Worm (Caenorhabditis elegans) whole organism, L1 larva: Measurements from ENCODE around the gene srt-47.

Source experiments
- F16B12.6 ChIP-seq: fragments of 150-350 bp; optimal IDR thresholded peaks from 2 replicates; lab custom pipeline; 2014; ENCODE audit warnings: missing biosample characterization, missing genetic modification characterization
- aha-1 ChIP-seq: fragments of 150-350 bp; optimal IDR thresholded peaks from 2 replicates; lab custom pipeline; 2014; ENCODE audit warnings: missing biosample characterization, missing genetic modification characterization
- blmp-1 ChIP-seq: fragments of 150-350 bp; optimal IDR thresholded peaks from 2 replicates; lab custom pipeline; 2014; ENCODE audit warnings: missing biosample characterization, missing genetic modification characterization
- ceh-8 ChIP-seq: fragments of 200-800 bp; sonication (Bioruptor generic); optimal IDR thresholded peaks from 2 replicates; lab custom pipeline; 2018; ENCODE audit warnings: mild to moderate bottlenecking, missing genetic modification characterization, moderate library complexity, missing compliant biosample characterization
- ceh-88 ChIP-seq: fragments of 200-800 bp; sonication (Bioruptor generic); IDR thresholded peaks from 2 replicates; pipeline ENCODE4 v1.3.6; 2022; ENCODE audit warnings: missing genetic modification characterization, missing compliant biosample characterization
- ces-1 ChIP-seq: fragments of 150-350 bp; optimal IDR thresholded peaks from 2 replicates; lab custom pipeline; 2014; ENCODE audit warnings: missing biosample characterization, missing genetic modification reagents, missing genetic modification characterization
- efl-1 ChIP-seq, 4 experiments: fragments of 150-350 bp; optimal IDR thresholded peaks in 3 of 4; peaks in 1 of 4; 1 replicate in 1 of 4; 2 replicates in 3 of 4; lab custom pipeline; 2014; ENCODE audit warnings: missing biosample characterization in 2 of 4, missing genetic modification characterization in 2 of 4, missing genetic modification reagents in 2 of 4
- egl-13 ChIP-seq: sonication (generic microtip); optimal IDR thresholded peaks from 2 replicates; lab custom pipeline; 2016; ENCODE audit warnings: missing genotype, missing genetic modification reagents, missing genetic modification characterization, missing compliant biosample characterization
- elt-2 ChIP-seq: sonication (generic microtip); optimal IDR thresholded peaks from 2 replicates; lab custom pipeline; 2016; ENCODE audit warnings: missing genetic modification characterization, mild to moderate bottlenecking, inconsistent platforms, missing compliant biosample characterization, missing genetic modification reagents
- ets-5 ChIP-seq: fragments of 200-800 bp; sonication (Bioruptor generic); IDR thresholded peaks from 2 replicates; pipeline ENCODE4 v1.3.6; 2022; ENCODE audit warnings: missing genetic modification characterization, missing compliant biosample characterization
- grh-1 ChIP-seq: fragments of 200-800 bp; sonication (Bioruptor generic); IDR thresholded peaks from 2 replicates; pipeline ENCODE4 v1.3.6; 2022; ENCODE audit warnings: missing genetic modification reagents, missing genetic modification characterization, missing compliant biosample characterization
- hpl-2 ChIP-seq: fragments of 150-350 bp; optimal IDR thresholded peaks from 2 replicates; lab custom pipeline; 2014; ENCODE audit warnings: missing biosample characterization, missing genetic modification reagents, missing genetic modification characterization
- isw-1 ChIP-seq: fragments of 200-800 bp; sonication (Bioruptor generic); IDR thresholded peaks from 2 replicates; pipeline ENCODE4 v1.3.6; 2022; ENCODE audit warnings: missing genetic modification characterization, missing compliant biosample characterization
- lin-14 ChIP-seq: fragments of 200-800 bp; sonication (Bioruptor generic); optimal IDR thresholded peaks from 2 replicates; lab custom pipeline; 2018; ENCODE audit warnings: mild to moderate bottlenecking, missing genetic modification characterization, moderate library complexity, missing compliant biosample characterization
- lin-15B ChIP-seq: fragments of 150-350 bp; sonication (generic microtip); optimal IDR thresholded peaks from 3 replicates; lab custom pipeline; 2014; ENCODE audit warnings: missing biosample characterization, missing genetic modification characterization
- lin-39 ChIP-seq: fragments of 150-350 bp; optimal IDR thresholded peaks from 2 replicates; lab custom pipeline; 2014; ENCODE audit warnings: missing biosample characterization, missing genetic modification reagents, missing genetic modification characterization
- lir-3 ChIP-seq: sonication (generic microtip); optimal IDR thresholded peaks from 2 replicates; lab custom pipeline; 2016; ENCODE audit warnings: mild to moderate bottlenecking, missing genetic modification characterization, moderate library complexity, missing compliant biosample characterization; ENCODE audit not compliant: poor library complexity
- mef-2 ChIP-seq: fragments of 150-350 bp; optimal IDR thresholded peaks from 2 replicates; lab custom pipeline; 2014; ENCODE audit warnings: missing biosample characterization, missing genetic modification characterization
- nhr-11 ChIP-seq: fragments of 150-350 bp; optimal IDR thresholded peaks from 2 replicates; lab custom pipeline; 2014; ENCODE audit warnings: missing biosample characterization, missing genetic modification characterization
- nhr-12 ChIP-seq: sonication (generic microtip); optimal IDR thresholded peaks from 2 replicates; lab custom pipeline; 2017; ENCODE audit warnings: missing biosample characterization, missing genetic modification characterization
- nhr-20 ChIP-seq: sonication (generic microtip); optimal IDR thresholded peaks from 2 replicates; lab custom pipeline; 2016; ENCODE audit warnings: mild to moderate bottlenecking, missing genetic modification characterization, missing compliant biosample characterization
- nhr-47 ChIP-seq: sonication (generic microtip); optimal IDR thresholded peaks from 2 replicates; lab custom pipeline; 2016; ENCODE audit warnings: mild to moderate bottlenecking, missing genetic modification characterization, moderate library complexity, missing compliant biosample characterization
- nhr-71 ChIP-seq: sonication (generic microtip); optimal IDR thresholded peaks from 2 replicates; lab custom pipeline; 2016; ENCODE audit warnings: mild to moderate bottlenecking, missing genetic modification characterization, moderate library complexity, missing compliant biosample characterization
- nhr-84 ChIP-seq: sonication (generic microtip); optimal IDR thresholded peaks from 2 replicates; lab custom pipeline; 2017; ENCODE audit warnings: missing biosample characterization, missing genetic modification characterization
- nhr-85 ChIP-seq: sonication (generic microtip); peaks from one replicate; lab custom pipeline; 2016; ENCODE audit warnings: missing genetic modification characterization, inconsistent platforms, missing compliant biosample characterization
- nhr-90 ChIP-seq: sonication (generic microtip); optimal IDR thresholded peaks from 2 replicates; lab custom pipeline; 2016; ENCODE audit warnings: mild to moderate bottlenecking, missing genetic modification characterization, missing compliant biosample characterization; ENCODE audit not compliant: poor library complexity
- pag-3 ChIP-seq: sonication (generic microtip); optimal IDR thresholded peaks from 2 replicates; lab custom pipeline; 2017; ENCODE audit warnings: missing genetic modification characterization, mild to moderate bottlenecking, missing compliant biosample characterization, antibody characterized with exemption, borderline replicate concordance; ENCODE audit not compliant: insufficient read depth
- pax-3 ChIP-seq: fragments of 200-800 bp; sonication (Bioruptor generic); optimal IDR thresholded peaks from 2 replicates; lab custom pipeline; 2018; ENCODE audit warnings: mild to moderate bottlenecking, missing genetic modification characterization, moderate library complexity, missing compliant biosample characterization
- snpc-4 ChIP-seq: fragments of 150-350 bp; optimal IDR thresholded peaks from 2 replicates; lab custom pipeline; 2014; ENCODE audit warnings: missing biosample characterization, missing genetic modification characterization
- unc-62 ChIP-seq: fragments of 150-350 bp; optimal IDR thresholded peaks from 2 replicates; lab custom pipeline; 2014; ENCODE audit warnings: missing biosample characterization, missing genetic modification reagents, missing genetic modification characterization
- unc-86 ChIP-seq: sonication (generic microtip); optimal IDR thresholded peaks from 2 replicates; lab custom pipeline; 2016; ENCODE audit warnings: missing genetic modification characterization, missing compliant biosample characterization
- xbp-1 ChIP-seq: sonication (generic microtip); optimal IDR thresholded peaks from 2 replicates; lab custom pipeline; 2016; ENCODE audit warnings: missing genetic modification characterization, missing compliant biosample characterization
- ztf-4 ChIP-seq: fragments of 150-350 bp; optimal IDR thresholded peaks from 2 replicates; lab custom pipeline; 2014; ENCODE audit warnings: missing biosample characterization, missing genetic modification characterization

srt-47 gene

ce11 chrIV:15053271-15053670 lies at the start of gene srt-47:
TSS of gene srt-47 (minus strand) at chrIV:15053371.
- TF ChIP-seq lin-14: no peak

- no peak for TF ChIP-seq nhr-20
- TF ChIP-seq nhr-71: no peak
- TF ChIP-seq isw-1: no peak
- no peak for TF ChIP-seq nhr-85 (tag; lab: Kevin White, UChicago)
- no peak for TF ChIP-seq nhr-12 (tag; lab: Kevin White, UChicago)
- TF ChIP-seq ceh-88 (GFP tag; lab: Robert Waterston, UW): no peak
- no peak for TF ChIP-seq aha-1 (tag; lab: Kevin White, UChicago)
- TF ChIP-seq xbp-1 (tag; lab: Kevin White, UChicago): no peak
- TF ChIP-seq nhr-90 (tag; lab: Kevin White, UChicago): no peak
- no peak for TF ChIP-seq lin-39 (tag; lab: Kevin White, UChicago)
- TF ChIP-seq egl-13 (tag; lab: Kevin White, UChicago): no peak
Observed at ce11 chrIV:15098294-15098693, 45.1 kb upstream of the srt-47 start, which contains the start of gene srt-49. TSS of gene srt-49 (minus strand) at chrIV:15098394.

DNA sequence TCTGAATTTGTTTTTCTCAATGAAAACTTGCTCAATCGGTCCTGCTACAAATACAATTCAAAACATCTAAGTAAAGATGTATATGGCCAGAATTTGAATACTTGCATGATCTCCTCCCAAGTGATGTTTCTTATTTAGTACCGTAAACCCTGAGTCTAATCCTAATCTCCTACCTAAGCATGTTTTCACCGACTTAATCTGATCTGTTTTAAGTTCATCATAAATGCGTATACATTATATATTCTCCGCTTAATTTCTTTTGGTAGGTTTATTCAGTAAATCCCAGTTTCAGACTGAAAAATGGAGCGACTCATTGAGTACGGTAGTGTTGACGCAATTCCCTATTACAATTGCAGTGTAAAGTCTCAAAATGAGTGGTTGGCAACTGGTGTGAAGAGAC lies 21.2 kb upstream of the srt-47 start, which contains the start of gene srt-50:
TSS of gene srt-50 (plus strand) at position 301 of the 400 bp plus-strand sequence.
- TF ChIP-seq nhr-47 (tag; lab: Kevin White, UChicago) (no peak), pag-3 (tag; lab: Kevin White, UChicago) (no peak), elt-2 (no peak), egl-13 (tag; lab: Kevin White, UChicago) (no peak), ceh-8 (no peak)
- TF ChIP-seq, all 84 proteins: peak for 0

DNA sequence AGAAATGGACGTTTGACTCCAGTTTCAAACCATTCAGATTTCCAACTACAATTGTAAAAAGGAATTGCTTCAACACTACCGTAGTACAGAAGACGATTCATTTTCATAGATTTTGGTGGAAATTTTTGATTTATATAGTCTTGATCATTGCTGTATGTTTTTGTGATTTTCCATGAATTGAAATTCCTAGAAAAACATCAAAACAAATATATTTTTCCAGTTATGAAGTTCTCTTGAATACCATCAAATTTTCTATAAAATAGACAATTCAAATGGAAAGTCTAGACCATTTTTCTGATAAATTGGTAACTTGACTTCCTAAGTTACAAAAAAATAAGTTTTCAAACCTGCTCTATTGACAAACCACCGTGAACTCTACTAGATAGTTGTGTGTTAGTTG lies 15.6 kb upstream of the srt-47 start, which contains the start of gene srt-48:
TSS of gene srt-48 (minus strand) at position 101 of the 400 bp plus-strand sequence.
- no peak for TF ChIP-seq snpc-4 (tag; lab: Kevin White, UChicago)
- TF ChIP-seq ets-5: no peak
- no peak for TF ChIP-seq hpl-2
- TF ChIP-seq unc-62 (GFP tag; lab: Kevin White, UChicago): no peak
- TF ChIP-seq nhr-71: no peak
- TF ChIP-seq unc-86: no peak
- TF ChIP-seq blmp-1: no peak
- TF ChIP-seq F16B12.6 (tag; lab: Kevin White, UChicago): no peak
- no peak for TF ChIP-seq lir-3
- no peak for TF ChIP-seq egl-13 (tag; lab: Kevin White, UChicago)
- TF ChIP-seq ces-1 (GFP tag; lab: Kevin White, UChicago): no peak
- TF ChIP-seq ztf-4 (tag; lab: Kevin White, UChicago): no peak
- TF ChIP-seq pax-3 (tag; lab: Kevin White, UChicago): no peak
- TF ChIP-seq nhr-84 (tag; lab: Kevin White, UChicago): no peak

ce11 chrIV:15065653-15066052 lies 12.5 kb upstream of the srt-47 start, which contains the start of gene Y41E3.18:
TSS of gene Y41E3.18 (minus strand) at chrIV:15065753.
- TF ChIP-seq mef-2 (tag; lab: Kevin White, UChicago) (no peak), nhr-47 (tag; lab: Kevin White, UChicago) (no peak), efl-1 (optimal IDR thresholded peaks at IDR 0.05; lab: Kevin White, UChicago) (no peak), efl-1 (GFP tag; optimal IDR thresholded peaks at IDR 0.05 in 1 of 2; lab: Kevin White, UChicago) (no peak), nhr-11 (tag; lab: Kevin White, UChicago) (no peak), snpc-4 (tag; lab: Kevin White, UChicago) (no peak), lin-15B (no peak), F16B12.6 (tag; lab: Kevin White, UChicago) (no peak), grh-1 (GFP tag; lab: Robert Waterston, UW) (no peak), lir-3 (no peak)
